Worm (Caenorhabditis elegans) whole organism, L4/young adult: Measurements from ENCODE around the gene W08E12.2.
"Not testable (repeated sequence)": the region's sequence is repeated elsewhere in the genome, so short reads cannot be mapped to it uniquely, and the experiment has no call there.

Source experiments
- W03F9.2 ChIP-seq: fragments of 150-350 bp; optimal IDR thresholded peaks from 2 replicates; lab custom pipeline; 2014; ENCODE audit warnings: missing biosample characterization, missing genetic modification characterization
- dao-5 ChIP-seq: sonication (generic microtip); optimal IDR thresholded peaks from 2 replicates; lab custom pipeline; 2016; ENCODE audit warnings: missing genotype, missing genetic modification characterization, moderate library complexity, missing compliant biosample characterization
- him-1 ChIP-seq: sonication (generic microtip); optimal IDR thresholded peaks from 2 replicates; lab custom pipeline; 2016; ENCODE audit warnings: missing genotype, missing genetic modification reagents, missing genetic modification characterization, missing compliant biosample characterization

ce11 chrIV:3331758-3332157, 26.1 kb downstream of the W08E12.2 start, which contains the start of gene F42A6.5:
- not testable (repeated sequence) for TF ChIP-seq him-1 (tag; lab: Kevin White, UChicago); dao-5; W03F9.2 (tag; lab: Kevin White, UChicago)
